Worm (Caenorhabditis elegans): ENCODE results near the gene srg-22.
A peak's percentile ranks its signal among the peaks of the same experiment; 100 is the strongest.

srg-22 gene

ce11 chrII:3060782-3061181, 32.5 kb downstream of the srg-22 start, which contains the start of gene Y25C1A.6:
TSS of gene Y25C1A.6 (plus strand) at chrII:3061082.
- TF ChIP-seq egl-5 (tag; optimal IDR thresholded peaks at IDR 0.05) (no peak), pha-4 (tag; optimal IDR thresholded peaks at IDR 0.05) (no peak), lsy-12 (tag; optimal IDR thresholded peaks at IDR 0.05) (no peak), lin-15B (tag; optimal IDR thresholded peaks at IDR 0.05) (no peak), ceh-28 (tag; optimal IDR thresholded peaks at IDR 0.05) (no peak), nhr-76 (tag; optimal IDR thresholded peaks at IDR 0.05) (no peak), nhr-77 (tag; optimal IDR thresholded peaks at IDR 0.05) (no peak), nhr-237 (tag; optimal IDR thresholded peaks at IDR 0.05) (no peak), ceh-82 (tag; optimal IDR thresholded peaks at IDR 0.05) (no peak), elt-1 (tag; optimal IDR thresholded peaks at IDR 0.05) (no peak), nhr-12 (tag; optimal IDR thresholded peaks at IDR 0.05) (no peak)

DNA sequence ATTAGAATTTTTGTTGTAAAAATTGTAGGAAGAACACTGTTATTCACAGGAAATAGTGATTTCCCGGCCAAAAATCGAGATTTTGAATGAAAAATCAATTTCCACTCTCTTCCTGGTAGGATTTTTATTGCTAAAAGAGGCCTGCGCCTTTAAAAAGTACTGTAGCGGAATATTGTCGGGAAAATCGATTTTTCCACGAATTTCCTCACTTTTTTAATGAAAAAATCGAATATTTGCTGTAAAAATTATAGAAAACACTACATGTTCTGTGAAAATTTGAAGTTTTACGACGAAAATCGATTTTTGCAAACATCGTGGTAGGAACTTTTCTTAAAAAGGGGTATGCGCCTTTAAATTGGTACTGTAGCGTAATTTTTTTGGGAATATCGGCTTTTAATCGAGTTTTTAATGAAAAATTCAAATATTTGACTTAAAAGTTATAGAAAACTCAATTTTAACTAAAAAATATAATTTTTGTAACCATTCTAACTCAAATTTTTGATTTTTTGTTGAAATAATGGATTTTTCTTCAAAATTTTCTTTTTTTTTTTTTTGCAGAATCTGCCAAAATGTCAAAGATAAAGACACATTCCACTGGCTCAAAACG, 36.9 kb downstream of the srg-22 start, which contains the start of gene lin-8:
Gene lin-8 (plus strand): TSS at position 557 of the 607 bp plus-strand sequence.
- TF ChIP-seq pha-4 (tag; optimal IDR thresholded peaks at IDR 0.05) (no peak), ceh-82 (tag; optimal IDR thresholded peaks at IDR 0.05) (no peak), nhr-11 (tag; optimal IDR thresholded peaks at IDR 0.05) (no peak), nhr-25 (tag; optimal IDR thresholded peaks at IDR 0.05) (no peak), ceh-16 (tag; optimal IDR thresholded peaks at IDR 0.05) (no peak), aly-2 (tag; optimal IDR thresholded peaks at IDR 0.05) (no peak), hmg-11 (tag; optimal IDR thresholded peaks at IDR 0.05) (no peak), mml-1 (tag; optimal IDR thresholded peaks at IDR 0.05) (no peak), nhr-23 (tag; optimal IDR thresholded peaks at IDR 0.05) (no peak), fkh-2 (tag; optimal IDR thresholded peaks at IDR 0.05) (no peak), nhr-12 (tag; optimal IDR thresholded peaks at IDR 0.05) (no peak), nhr-237 (tag; optimal IDR thresholded peaks at IDR 0.05) (no peak), skn-1 (tag; optimal IDR thresholded peaks at IDR 0.05) (no peak), lsy-12 (tag; optimal IDR thresholded peaks at IDR 0.05) (no peak), fos-1 (tag; optimal IDR thresholded peaks at IDR 0.05) (no peak), nhr-28 (tag; optimal IDR thresholded peaks at IDR 0.05) (no peak)

- TF ChIP-seq pha-4 (tag; optimal IDR thresholded peaks at IDR 0.05) (no peak), nhr-237 (tag; optimal IDR thresholded peaks at IDR 0.05) (no peak), lin-39 (tag; optimal IDR thresholded peaks at IDR 0.05) (peak; percentile 76), daf-12 (tag; optimal IDR thresholded peaks at IDR 0.05) (no peak), sea-2 (GFP tag; optimal IDR thresholded peaks at IDR 0.05) (no peak), unc-39 (tag; optimal IDR thresholded peaks at IDR 0.05) (no peak), jun-1 (tag; optimal IDR thresholded peaks at IDR 0.05) (no peak), hmg-11 (tag; optimal IDR thresholded peaks at IDR 0.05) (peak; percentile 18), elt-1 (tag; optimal IDR thresholded peaks at IDR 0.05) (no peak), ceh-16 (tag; optimal IDR thresholded peaks at IDR 0.05) (no peak), zag-1 (tag; optimal IDR thresholded peaks at IDR 0.05) (no peak), nhr-25 (tag; optimal IDR thresholded peaks at IDR 0.05) (no peak), egl-5 (tag; optimal IDR thresholded peaks at IDR 0.05) (no peak), elt-2 (tag; optimal IDR thresholded peaks at IDR 0.05) (no peak), ceh-82 (tag; optimal IDR thresholded peaks at IDR 0.05) (no peak), tbx-2 (tag; optimal IDR thresholded peaks at IDR 0.05) (no peak), nfya-1 (tag; optimal IDR thresholded peaks at IDR 0.05; ENCODE audit: insufficient read depth) (peak; percentile 46), elt-3 (tag; optimal IDR thresholded peaks at IDR 0.05) (no peak), ztf-11 (tag; optimal IDR thresholded peaks at IDR 0.05) (no peak), nhr-23 (tag; optimal IDR thresholded peaks at IDR 0.05) (no peak), nhr-76 (tag; optimal IDR thresholded peaks at IDR 0.05) (no peak), lsy-12 (tag; optimal IDR thresholded peaks at IDR 0.05) (no peak), snpc-4 (tag; optimal IDR thresholded peaks at IDR 0.05) (no peak), ztf-4 (tag; optimal IDR thresholded peaks at IDR 0.05) (no peak), nhr-67 (tag; optimal IDR thresholded peaks at IDR 0.05) (no peak)
Observed at ce11 chrII:3055531-3055930, 37.7 kb downstream of the srg-22 start.

DNA sequence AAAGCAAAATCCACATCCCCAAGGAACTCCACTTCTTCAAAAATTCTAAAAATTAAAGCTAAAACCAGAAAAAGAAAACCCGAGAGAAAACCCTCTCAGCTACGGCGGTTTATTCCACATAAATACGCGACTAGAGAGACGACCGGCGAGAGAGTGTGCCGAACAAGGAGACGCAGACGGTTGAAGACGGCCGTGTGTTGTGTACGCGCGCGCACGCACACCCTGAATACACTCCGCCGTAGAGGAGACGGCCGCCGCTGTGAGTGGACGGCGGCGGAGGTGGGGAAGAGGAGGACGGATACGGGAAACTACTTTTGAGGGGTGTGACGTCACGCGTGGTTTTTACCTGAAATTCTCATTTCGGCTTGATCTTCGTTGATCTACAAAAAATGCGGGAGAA, 38.6 kb downstream of the srg-22 start:
- peak; percentile 72 for TF ChIP-seq hmg-11 (tag; optimal IDR thresholded peaks at IDR 0.05)
- no peak for TF ChIP-seq ama-1 (optimal IDR thresholded peaks at IDR 0.05)
- TF ChIP-seq daf-12 (tag; optimal IDR thresholded peaks at IDR 0.05) = no peak
- TF ChIP-seq mml-1 (tag; optimal IDR thresholded peaks at IDR 0.05) = no peak
- TF ChIP-seq lin-39 (tag; optimal IDR thresholded peaks at IDR 0.05) = peak; percentile 30
- no peak for TF ChIP-seq nhr-28 (tag; optimal IDR thresholded peaks at IDR 0.05)
